Fruit fly (Drosophila melanogaster) whole organism, embryonic: Measurements from ENCODE around the gene Doc1.
A peak's percentile ranks its signal among the peaks of the same experiment; 100 is the strongest.

Source experiments
- B-H2 ChIP-seq: fragments of 200-800 bp; sonication (Bioruptor generic); optimal IDR thresholded peaks from 2 replicates; lab custom pipeline; 2018; ENCODE audit warnings: missing biosample characterization, mild to moderate bottlenecking, missing genetic modification characterization
- C15 ChIP-seq: fragments of 200-800 bp; sonication (Bioruptor generic); IDR thresholded peaks from 3 replicates; pipeline ENCODE4 v1.3.6; 2022; ENCODE audit warnings: missing biosample characterization, missing genetic modification characterization
- CG10462 ChIP-seq: fragments of 200-800 bp; sonication (Bioruptor generic); optimal IDR thresholded peaks from 2 replicates; lab custom pipeline; 2016; ENCODE audit warnings: missing biosample characterization, missing genetic modification characterization
- CG11696 ChIP-seq: fragments of 200-800 bp; sonication (Bioruptor generic); IDR thresholded peaks from 2 replicates; pipeline ENCODE4 v1.3.6; 2022; ENCODE audit warnings: missing biosample characterization, missing genetic modification characterization
- CG12659 ChIP-seq: fragments of 200-800 bp; sonication (Bioruptor generic); optimal IDR thresholded peaks from 3 replicates; lab custom pipeline; 2017; ENCODE audit warnings: mild to moderate bottlenecking, missing biosample characterization, missing genetic modification reagents, missing genetic modification characterization
- CG14050 ChIP-seq: fragments of 200-800 bp; sonication (Bioruptor generic); IDR thresholded peaks from 3 replicates; pipeline ENCODE4 v1.3.6; 2022; ENCODE audit warnings: missing biosample characterization, missing genetic modification characterization
- CG16815 ChIP-seq: fragments of 200-800 bp; sonication (Bioruptor generic); optimal IDR thresholded peaks from 3 replicates; lab custom pipeline; 2017; ENCODE audit warnings: missing biosample characterization, mild to moderate bottlenecking, missing genetic modification characterization
- CG16863 ChIP-seq: fragments of 200-800 bp; sonication (Bioruptor generic); optimal IDR thresholded peaks from 3 replicates; lab custom pipeline; 2016; ENCODE audit warnings: missing biosample characterization, missing genetic modification characterization
- CG2120 ChIP-seq: fragments of 200-800 bp; sonication (Bioruptor generic); optimal IDR thresholded peaks from 3 replicates; lab custom pipeline; 2016; ENCODE audit warnings: missing biosample characterization, missing genetic modification characterization
- CG2202 ChIP-seq: fragments of 200-800 bp; sonication (Bioruptor generic); optimal IDR thresholded peaks from 2 replicates; lab custom pipeline; 2018; ENCODE audit warnings: missing biosample characterization, mild to moderate bottlenecking, missing genetic modification characterization
- CG33213 ChIP-seq: fragments of 200-800 bp; sonication (Bioruptor generic); optimal IDR thresholded peaks from 3 replicates; lab custom pipeline; 2016; ENCODE audit warnings: missing biosample characterization, missing genetic modification characterization
- CG4424 ChIP-seq: fragments of 200-800 bp; sonication (Bioruptor generic); optimal IDR thresholded peaks from 3 replicates; lab custom pipeline; 2016; ENCODE audit warnings: missing biosample characterization, missing genetic modification characterization
- CG6791 ChIP-seq: fragments of 200-800 bp; sonication (Bioruptor generic); IDR thresholded peaks from 3 replicates; pipeline ENCODE4 v1.3.6; 2022; ENCODE audit warnings: missing biosample characterization, missing genetic modification characterization; ENCODE audit not compliant: partially characterized antibody
- CG8765 ChIP-seq: fragments of 200-800 bp; sonication (Bioruptor generic); IDR thresholded peaks from 2 replicates; pipeline ENCODE4 v1.3.6; 2022; ENCODE audit warnings: missing biosample characterization, missing genetic modification characterization
- CG9609 ChIP-seq: fragments of 200-800 bp; sonication (Bioruptor generic); optimal IDR thresholded peaks from 3 replicates; lab custom pipeline; 2016; ENCODE audit warnings: missing biosample characterization, missing genetic modification characterization
- Chrac-16 ChIP-seq: fragments of 200-800 bp; sonication (Bioruptor generic); optimal IDR thresholded peaks from 3 replicates; lab custom pipeline; 2016; ENCODE audit warnings: missing biosample characterization, missing genetic modification characterization
- D19A ChIP-seq: fragments of 200-800 bp; optimal IDR thresholded peaks from 3 replicates; lab custom pipeline; 2019; ENCODE audit warnings: missing biosample characterization, mild to moderate bottlenecking, missing genetic modification characterization, moderate library complexity
- Doc2 ChIP-seq: fragments of 200-800 bp; sonication (Bioruptor generic); IDR thresholded peaks from 2 replicates; pipeline ENCODE4 v1.3.6; 2022; ENCODE audit warnings: missing biosample characterization, missing genetic modification characterization
- GATAe ChIP-seq: fragments of 200-800 bp; sonication (Bioruptor generic); conservative IDR thresholded peaks from 2 replicates; pipeline ENCODE4 v1.3.6; 2022; ENCODE audit warnings: missing biosample characterization, missing genetic modification characterization
- HLH54F ChIP-seq: fragments of 200-800 bp; sonication (Bioruptor generic); optimal IDR thresholded peaks from 3 replicates; lab custom pipeline; 2016; ENCODE audit warnings: missing biosample characterization, missing genetic modification characterization
- Hand ChIP-seq: fragments of 200-800 bp; sonication (Bioruptor generic); optimal IDR thresholded peaks from 2 replicates; lab custom pipeline; 2017; ENCODE audit warnings: mild to moderate bottlenecking, missing biosample characterization, missing genetic modification reagents, missing genetic modification characterization
- Hr3 ChIP-seq: fragments of 200-800 bp; sonication (Bioruptor generic); optimal IDR thresholded peaks from 3 replicates; lab custom pipeline; 2016; ENCODE audit warnings: missing biosample characterization, missing genetic modification characterization
- Lhr ChIP-seq: fragments of 200-800 bp; sonication (Bioruptor generic); optimal IDR thresholded peaks from 3 replicates; lab custom pipeline; 2017; ENCODE audit warnings: mild to moderate bottlenecking, missing biosample characterization, missing genetic modification reagents, missing genetic modification characterization
- Oli ChIP-seq: fragments of 200-800 bp; sonication (Bioruptor generic); optimal IDR thresholded peaks from 2 replicates; lab custom pipeline; 2018; ENCODE audit warnings: missing biosample characterization, mild to moderate bottlenecking, missing genetic modification characterization, moderate library complexity
- PHDP ChIP-seq: fragments of 200-800 bp; sonication (Bioruptor generic); optimal IDR thresholded peaks from 3 replicates; lab custom pipeline; 2018; ENCODE audit warnings: missing biosample characterization, mild to moderate bottlenecking, missing genetic modification characterization, moderate library complexity
- Ravus ChIP-seq: fragments of 200-800 bp; sonication (Bioruptor generic); IDR thresholded peaks from 2 replicates; pipeline ENCODE4 v1.3.6; 2022; ENCODE audit warnings: missing biosample characterization, missing genetic modification characterization
- Rfx ChIP-seq: fragments of 200-800 bp; sonication (Bioruptor generic); IDR thresholded peaks from 2 replicates; pipeline ENCODE4 v1.3.6; 2022; ENCODE audit warnings: missing biosample characterization, missing genetic modification characterization
- Scr ChIP-seq: fragments of 200-800 bp; sonication (Bioruptor generic); IDR thresholded peaks from 2 replicates; pipeline ENCODE4 v1.3.6; 2022; ENCODE audit warnings: missing biosample characterization, missing genetic modification characterization; ENCODE audit not compliant: partially characterized antibody
- Ssrp ChIP-seq: fragments of 200-800 bp; sonication (Bioruptor generic); optimal IDR thresholded peaks from 2 replicates; lab custom pipeline; 2018; ENCODE audit warnings: missing biosample characterization, mild to moderate bottlenecking, missing genetic modification characterization, moderate library complexity
- ara ChIP-seq: fragments of 200-800 bp; sonication (Bioruptor generic); IDR thresholded peaks from 2 replicates; pipeline ENCODE4 v1.3.6; 2022; ENCODE audit warnings: missing biosample characterization, missing genetic modification characterization
- bigmax ChIP-seq: fragments of 200-800 bp; sonication (Bioruptor generic); optimal IDR thresholded peaks from 2 replicates; lab custom pipeline; 2018; ENCODE audit warnings: missing biosample characterization, mild to moderate bottlenecking, missing genetic modification characterization
- dmrt11E ChIP-seq: fragments of 200-800 bp; sonication (Bioruptor generic); optimal IDR thresholded peaks from 3 replicates; lab custom pipeline; 2018; ENCODE audit warnings: missing biosample characterization, mild to moderate bottlenecking, missing genetic modification characterization, moderate library complexity
- eve ChIP-seq, 2 experiments: fragments of >200 bp; optimal IDR thresholded peaks; 2 replicates each; lab custom pipeline; 2017; ENCODE audit warnings: missing biosample characterization in 2 of 2, missing genetic modification characterization in 2 of 2
- fd3F ChIP-seq: fragments of 200-800 bp; sonication (Bioruptor generic); optimal IDR thresholded peaks from 2 replicates; lab custom pipeline; 2018; ENCODE audit warnings: missing biosample characterization, mild to moderate bottlenecking, missing genetic modification characterization, moderate library complexity
- ftz-f1 ChIP-seq: fragments of 200-800 bp; sonication (Bioruptor generic); optimal IDR thresholded peaks from 2 replicates; lab custom pipeline; 2016; ENCODE audit warnings: missing biosample characterization, missing genetic modification characterization
- gem ChIP-seq: fragments of 200-800 bp; sonication (Bioruptor generic); optimal IDR thresholded peaks from 2 replicates; lab custom pipeline; 2019; ENCODE audit warnings: missing biosample characterization, mild to moderate bottlenecking, missing genetic modification characterization, moderate library complexity
- grau ChIP-seq: fragments of 200-800 bp; optimal IDR thresholded peaks from 3 replicates; lab custom pipeline; 2019; ENCODE audit warnings: missing biosample characterization, mild to moderate bottlenecking, missing genetic modification characterization, moderate library complexity
- kay ChIP-seq: fragments of 200-800 bp; sonication (Bioruptor generic); optimal IDR thresholded peaks from 2 replicates; lab custom pipeline; 2016; ENCODE audit warnings: missing biosample characterization, missing genetic modification characterization
- ken ChIP-seq: fragments of 200-800 bp; sonication (Bioruptor generic); IDR thresholded peaks from 3 replicates; pipeline ENCODE4 v1.3.6; 2022; ENCODE audit warnings: missing biosample characterization, missing genetic modification characterization
- lbe ChIP-seq: fragments of 200-800 bp; sonication (Bioruptor generic); optimal IDR thresholded peaks from 2 replicates; lab custom pipeline; 2016; ENCODE audit warnings: missing biosample characterization, mild to moderate bottlenecking, missing genetic modification characterization
- nerfin-1 ChIP-seq: fragments of 200-800 bp; sonication (Bioruptor generic); optimal IDR thresholded peaks from 3 replicates; lab custom pipeline; 2019; ENCODE audit warnings: missing biosample characterization, mild to moderate bottlenecking, missing genetic modification characterization, moderate library complexity
- pb ChIP-seq: fragments of 200-800 bp; sonication (Bioruptor generic); optimal IDR thresholded peaks from 3 replicates; lab custom pipeline; 2016; ENCODE audit warnings: missing biosample characterization, missing genetic modification characterization
- pnt ChIP-seq: fragments of 200-800 bp; sonication (Bioruptor generic); optimal IDR thresholded peaks from 3 replicates; lab custom pipeline; 2016; ENCODE audit warnings: missing biosample characterization, missing genetic modification characterization
- sna ChIP-seq: fragments of 200-800 bp; sonication (Bioruptor generic); IDR thresholded peaks from 2 replicates; pipeline ENCODE4 v1.3.6; 2022; ENCODE audit warnings: missing biosample characterization, missing genetic modification characterization; ENCODE audit not compliant: partially characterized antibody
- sob ChIP-seq: fragments of 200-800 bp; sonication (Bioruptor generic); IDR thresholded peaks from 2 replicates; pipeline ENCODE4 v1.3.6; 2022; ENCODE audit warnings: missing biosample characterization, missing genetic modification characterization
- ssp ChIP-seq: fragments of 200-800 bp; sonication (Bioruptor generic); IDR thresholded peaks from 2 replicates; pipeline ENCODE4 v1.3.6; 2022; ENCODE audit warnings: missing biosample characterization, missing genetic modification characterization
- tin ChIP-seq: fragments of 200-800 bp; sonication (Bioruptor generic); optimal IDR thresholded peaks from 3 replicates; lab custom pipeline; 2016; ENCODE audit warnings: missing biosample characterization, missing genetic modification characterization
- tll ChIP-seq, 2 experiments: fragments of 200-800 bp in 1 of 2; fragments of >200 bp in 1 of 2; sonication (Bioruptor generic) in 1 of 2; optimal IDR thresholded peaks; 2 replicates each; lab custom pipeline; 2017 to 2019; ENCODE audit warnings: missing biosample characterization in 2 of 2, missing genetic modification characterization in 2 of 2, mild to moderate bottlenecking in 1 of 2, moderate library complexity in 1 of 2
- tx ChIP-seq: fragments of 200-800 bp; sonication (Bioruptor generic); optimal IDR thresholded peaks from 2 replicates; lab custom pipeline; 2016; ENCODE audit warnings: missing biosample characterization, missing genetic modification characterization

The Doc1 gene

DNA sequence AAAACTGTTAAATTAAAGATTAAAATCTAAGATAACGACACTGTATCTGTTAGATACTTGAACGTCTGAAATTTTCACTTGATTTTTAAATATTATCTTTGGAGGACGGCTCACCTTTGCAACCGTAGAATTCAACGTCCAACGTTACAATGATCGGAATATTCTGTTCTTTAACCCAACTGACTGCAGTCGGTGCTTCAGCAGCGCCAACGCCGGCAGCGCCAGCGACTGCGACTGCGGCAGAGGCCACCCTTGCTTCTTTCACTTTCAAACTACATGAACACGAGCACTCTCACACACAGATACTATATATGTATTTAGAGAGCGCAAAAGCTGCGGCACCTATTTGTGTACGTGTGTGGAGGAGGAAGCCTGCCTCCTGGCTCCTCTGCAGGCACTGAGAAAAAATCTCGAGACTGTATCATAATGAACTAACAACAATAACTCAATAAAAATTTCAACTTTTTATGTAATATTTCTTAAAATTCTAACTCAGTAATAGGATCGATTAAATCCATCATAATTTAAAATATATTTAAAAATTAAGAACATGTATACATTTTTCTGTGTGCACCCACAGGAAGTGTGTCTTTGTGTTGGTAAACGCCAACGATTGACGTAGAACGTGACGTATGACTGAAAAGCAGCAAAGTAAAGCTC, 16.4 kb downstream of the Doc1 start (continued):
- TF ChIP-seq CG9609 (GFP tag; lab: Kevin White, UChicago): peak; percentile 39
- peak; percentile 82 for TF ChIP-seq CG16815 (GFP tag; lab: Kevin White, UChicago)
- peak; percentile 14 for TF ChIP-seq CG33213
- TF ChIP-seq CG2202 (tag; lab: Kevin White, UChicago): peak; percentile 76
- peak; percentile 87 for TF ChIP-seq D19A (tag; lab: Kevin White, UChicago)
- peak; percentile 86 for TF ChIP-seq nerfin-1 (tag; lab: Kevin White, UChicago)
- TF ChIP-seq Hr3: peak; percentile 88
- TF ChIP-seq Chrac-16 (GFP tag; lab: Kevin White, UChicago): peak; percentile 81
- TF ChIP-seq CG11696 (GFP tag; lab: Robert Waterston, UW): peak; percentile 55; the same call in 1 of the 2 replicates
- peak; percentile 86 for TF ChIP-seq dmrt11E (tag; lab: Kevin White, UChicago)
- peak; percentile 76 for TF ChIP-seq CG10462 (GFP tag; lab: Kevin White, UChicago)
- TF ChIP-seq Ssrp: peak; percentile 88
- peak; percentile 69; the same call in 2 of the 3 replicates for TF ChIP-seq C15 (GFP tag; lab: Robert Waterston, UW)
- peak; percentile 78 for TF ChIP-seq Ravus (GFP tag; lab: Robert Waterston, UW)
- TF ChIP-seq GATAe (GFP tag; lab: Robert Waterston, UW): peak; percentile 56; the same call in 1 of the 2 replicates
- peak; percentile 16 for TF ChIP-seq ftz-f1
- no peak for TF ChIP-seq tll (GFP tag; optimal IDR thresholded peaks at IDR 0.05; lab: Kevin White, UChicago)
- peak in 1 of 2 experiments; percentile 92 for TF ChIP-seq eve (GFP tag; optimal IDR thresholded peaks at IDR 0.05; lab: Kevin White, UChicago)
- TF ChIP-seq Rfx (GFP tag; lab: Robert Waterston, UW): peak; percentile 92
- TF ChIP-seq kay (GFP tag; lab: Kevin White, UChicago): peak; percentile 77
- peak; percentile 93 for TF ChIP-seq sob (GFP tag; lab: Robert Waterston, UW)
- TF ChIP-seq ara (GFP tag; lab: Robert Waterston, UW): peak; percentile 83
- peak; percentile 97 for TF ChIP-seq B-H2 (GFP tag; lab: Kevin White, UChicago)
- peak; percentile 82 for TF ChIP-seq ssp (GFP tag; lab: Robert Waterston, UW)
- TF ChIP-seq gem: peak; percentile 95
- peak; percentile 93 for TF ChIP-seq CG12659 (GFP tag; lab: Kevin White, UChicago)
- TF ChIP-seq grau (tag; lab: Kevin White, UChicago): peak; percentile 94
- peak; percentile 47 for TF ChIP-seq HLH54F (GFP tag; lab: Kevin White, UChicago)
- peak; percentile 72 for TF ChIP-seq CG8765 (GFP tag; lab: Robert Waterston, UW)
- TF ChIP-seq Scr: no peak
- TF ChIP-seq CG14050 (GFP tag; lab: Robert Waterston, UW): peak; percentile 79
- no peak for TF ChIP-seq CG6791
- no peak for TF ChIP-seq tx (GFP tag; lab: Kevin White, UChicago)
- TF ChIP-seq Hand (GFP tag; lab: Kevin White, UChicago): peak; percentile 96
- TF ChIP-seq Doc2 (GFP tag; lab: Robert Waterston, UW): peak; percentile 54; the same call in 1 of the 2 replicates
- peak; percentile 91 for TF ChIP-seq CG2120 (GFP tag; lab: Kevin White, UChicago)
- no peak for TF ChIP-seq bigmax (GFP tag; lab: Kevin White, UChicago)
- TF ChIP-seq sna: no peak
- TF ChIP-seq CG16863 (GFP tag; lab: Kevin White, UChicago): peak; percentile 57
- TF ChIP-seq pb: no peak
- peak; percentile 94 for TF ChIP-seq PHDP (tag; lab: Kevin White, UChicago)
- TF ChIP-seq Lhr (GFP tag; lab: Kevin White, UChicago): peak; percentile 59
- peak; percentile 85; the same call in 2 of the 3 replicates for TF ChIP-seq ken (GFP tag; lab: Robert Waterston, UW)
- peak; percentile 97 for TF ChIP-seq lbe (GFP tag; lab: Kevin White, UChicago)
- peak; percentile 79 for TF ChIP-seq fd3F (GFP tag; lab: Kevin White, UChicago)
- TF ChIP-seq Oli (tag; lab: Kevin White, UChicago): peak; percentile 90
- TF ChIP-seq tin (GFP tag; lab: Kevin White, UChicago): peak; percentile 85
- peak; percentile 23 for TF ChIP-seq pnt (GFP tag; lab: Kevin White, UChicago)
- peak; percentile 90 for TF ChIP-seq CG4424 (GFP tag; lab: Kevin White, UChicago)
